Worm (Caenorhabditis elegans) whole organism, mixed stage, embryonic: ENCODE data around the gene ZC190.8.

Source experiments
- drap-1 ChIP-seq: fragments of 200-800 bp; sonication (Bioruptor generic); optimal IDR thresholded peaks from 3 replicates; lab custom pipeline; 2018; ENCODE audit warnings: mild to moderate bottlenecking, missing genetic modification characterization, missing compliant biosample characterization
- mep-1 ChIP-seq: fragments of 150-350 bp; optimal IDR thresholded peaks from 2 replicates; lab custom pipeline; 2017; ENCODE audit warnings: missing biosample characterization, missing genetic modification reagents, missing genetic modification characterization, inconsistent platforms
- ztf-11 ChIP-seq: fragments of 150-350 bp; optimal IDR thresholded peaks from 2 replicates; lab custom pipeline; 2014; ENCODE audit warnings: missing biosample characterization, missing genetic modification characterization

ce11 chrV:8651007-8651711 lies 36.4 kb downstream of the ZC190.8 start:
- TF ChIP-seq mep-1 (tag; lab: Kevin White, UChicago) (no peak), drap-1 (GFP tag; lab: Kevin White, UChicago) (no peak), ztf-11 (tag; lab: Kevin White, UChicago) (no peak)
